Worm (Caenorhabditis elegans): ENCODE data around the gene sdz-24.

DNA sequence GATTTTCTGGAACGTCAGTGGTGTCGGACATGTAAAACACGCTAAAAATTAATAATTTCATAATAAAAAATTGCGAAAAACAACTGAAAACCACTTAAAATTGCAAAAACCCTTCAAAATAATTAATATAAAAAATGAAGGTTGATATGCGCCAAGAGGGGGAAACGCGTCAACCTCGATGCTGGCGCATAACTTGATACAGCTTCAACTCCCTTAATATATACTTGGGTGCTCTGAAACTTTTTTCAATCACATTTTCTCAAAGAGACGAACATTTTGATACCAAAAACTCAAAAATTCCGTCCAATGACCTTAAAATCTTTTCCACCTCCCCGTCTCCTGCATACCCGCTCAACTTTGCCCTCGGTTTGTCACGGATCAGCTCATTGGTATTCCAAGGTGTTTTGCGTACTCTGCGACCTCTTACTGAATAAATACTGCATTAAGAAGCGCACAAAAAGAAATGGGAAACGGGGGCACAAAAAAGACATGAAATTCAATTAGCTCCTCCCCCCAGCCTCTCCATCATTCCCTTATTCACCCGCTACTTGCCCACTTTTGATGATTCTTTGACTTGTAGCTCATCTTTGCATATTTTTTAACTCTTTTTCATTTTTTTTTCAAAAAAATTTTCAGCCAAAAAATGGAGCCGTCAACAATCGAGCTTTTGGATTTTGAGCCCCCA lies 8.0 kb upstream of the sdz-24 start, which contains the start of the genes K07E8.7 and frpr-14:
- TF ChIP-seq Y116A8C.19 (tag; optimal IDR thresholded peaks at IDR 0.05; ENCODE audit: borderline replicate concordance): no peak
- TF ChIP-seq pqm-1 (tag; optimal IDR thresholded peaks at IDR 0.05): no peak
- no peak for TF ChIP-seq sptf-1 (tag; optimal IDR thresholded peaks at IDR 0.05)
- no peak for TF ChIP-seq nhr-11 (tag; optimal IDR thresholded peaks at IDR 0.05)
- peak; percentile 5 for TF ChIP-seq skn-1 (tag; optimal IDR thresholded peaks at IDR 0.05)
- TF ChIP-seq nhr-237 (tag; optimal IDR thresholded peaks at IDR 0.05): no peak
- no peak for TF ChIP-seq nhr-76 (tag; optimal IDR thresholded peaks at IDR 0.05)
- TF ChIP-seq ama-1 (optimal IDR thresholded peaks at IDR 0.05): no peak
- TF ChIP-seq lin-13 (GFP tag; optimal IDR thresholded peaks at IDR 0.05): no peak
- no peak for TF ChIP-seq alr-1 (tag; optimal IDR thresholded peaks at IDR 0.05; ENCODE audit: borderline replicate concordance)
- TF ChIP-seq grh-1 (GFP tag; IDR thresholded peaks at IDR 0.05): peak; percentile 28; the same call in 1 of the 2 replicates
- no peak for TF ChIP-seq C34B4.2 (tag; optimal IDR thresholded peaks at IDR 0.05)
